ENCODE assay signal across 4 worm cellular contexts in genomic region chrX:7460516-7460915, ce11.
TF ChIP-seq lines count a peak whose summit lies in the region.

No protein-coding gene starts in this region.

TF ChIP-seq in whole organism, L2 larva, 48 proteins besides CTCF, POLR2A, EP300 and RAD21:
- peak; percentile 0 for TF ChIP-seq F13H6.1 (tag; optimal IDR thresholded peaks at IDR 0.05; lab: Kevin White, UChicago)
- peak in 1 of 2 experiments; percentile 11 for TF ChIP-seq lsy-2 (tag; optimal IDR thresholded peaks at IDR 0.05; lab: Kevin White, UChicago)
- peak; percentile 3 for TF ChIP-seq sma-9 (GFP tag; optimal IDR thresholded peaks at IDR 0.05; lab: Kevin White, UChicago)
- no peak for TF ChIP-seq sma-9 (tag; optimal IDR thresholded peaks at IDR 0.05; lab: Kevin White, UChicago)
- TF ChIP-seq mdl-1 (tag; optimal IDR thresholded peaks at IDR 0.05; lab: Kevin White, UChicago): no peak

TF ChIP-seq in whole organism, L4 larva, 104 proteins besides CTCF, POLR2A, EP300 and RAD21:
- no peak for TF ChIP-seq mep-1 (tag; optimal IDR thresholded peaks at IDR 0.05; lab: Kevin White, UChicago)
- TF ChIP-seq madf-5 (GFP tag; IDR thresholded peaks at IDR 0.05; lab: Robert Waterston, UW): no peak
- TF ChIP-seq ceh-82 (tag; optimal IDR thresholded peaks at IDR 0.05; lab: Kevin White, UChicago): no peak
- peak; percentile 24 for TF ChIP-seq aha-1 (tag; lab: Kevin White, UChicago)
- no peak for TF ChIP-seq tag-97 (GFP tag; IDR thresholded peaks at IDR 0.05; lab: Robert Waterston, UW)
- no peak for TF ChIP-seq nhr-10 (tag; optimal IDR thresholded peaks at IDR 0.05; lab: Kevin White, UChicago)
- no peak for TF ChIP-seq lin-15B (tag; optimal IDR thresholded peaks at IDR 0.05; lab: Kevin White, UChicago)
- peak; percentile 12 for TF ChIP-seq rbr-2 (tag; optimal IDR thresholded peaks at IDR 0.05; lab: Kevin White, UChicago)
- no peak for TF ChIP-seq ceh-32 (tag; optimal IDR thresholded peaks at IDR 0.05; lab: Kevin White, UChicago; ENCODE audit: poor library complexity)
- no peak for TF ChIP-seq madf-9 (GFP tag; conservative IDR thresholded peaks at IDR 0.05; lab: Robert Waterston, UW)
- 0 out of 2 replicates have a peak, but pooled peaks have one; percentile 21 for TF ChIP-seq egl-43 (GFP tag; IDR thresholded peaks at IDR 0.05; lab: Robert Waterston, UW)
- TF ChIP-seq hmg-1.1 (GFP tag; IDR thresholded peaks at IDR 0.05; lab: Robert Waterston, UW): 0 out of 2 replicates have a peak, but pooled peaks have one; percentile 6
- no peak for TF ChIP-seq zip-2 (tag; optimal IDR thresholded peaks at IDR 0.05; lab: Kevin White, UChicago)
- no peak for TF ChIP-seq mdl-1 (tag; optimal IDR thresholded peaks at IDR 0.05; lab: Kevin White, UChicago)
- no peak for TF ChIP-seq zfp-3 (GFP tag; conservative IDR thresholded peaks at IDR 0.05; lab: Robert Waterston, UW)
- TF ChIP-seq set-16 (GFP tag; IDR thresholded peaks at IDR 0.05; lab: Robert Waterston, UW): peak; percentile 49
- no peak for TF ChIP-seq ZK546.5 (tag; optimal IDR thresholded peaks at IDR 0.05; lab: Kevin White, UChicago)
- no peak for TF ChIP-seq cey-2 (tag; optimal IDR thresholded peaks at IDR 0.05; lab: Kevin White, UChicago; ENCODE audit: borderline replicate concordance, insufficient read depth)
- no peak for TF ChIP-seq pqm-1 (tag; optimal IDR thresholded peaks at IDR 0.05; lab: Kevin White, UChicago)

TF ChIP-seq in whole organism, late embryonic, 69 proteins besides CTCF, POLR2A, EP300 and RAD21 (continues in another document):
- no peak for TF ChIP-seq eyg-1 (tag; optimal IDR thresholded peaks at IDR 0.05; lab: Kevin White, UChicago)
- TF ChIP-seq ceh-34 (tag; optimal IDR thresholded peaks at IDR 0.05; lab: Kevin White, UChicago): peak; percentile 2
- no peak for TF ChIP-seq K02D7.2 (tag; optimal IDR thresholded peaks at IDR 0.05; lab: Kevin White, UChicago)
- TF ChIP-seq pag-3 (tag; optimal IDR thresholded peaks at IDR 0.05; lab: Kevin White, UChicago; ENCODE audit: borderline replicate concordance): no peak
- TF ChIP-seq T23F11.4 (GFP tag; optimal IDR thresholded peaks at IDR 0.05; lab: Kevin White, UChicago): no peak
- TF ChIP-seq ceh-48 (tag; optimal IDR thresholded peaks at IDR 0.05; lab: Kevin White, UChicago): no peak
- TF ChIP-seq unc-3 (GFP tag; conservative IDR thresholded peaks at IDR 0.05; lab: Robert Waterston, UW): no peak
- TF ChIP-seq unc-3 (tag; optimal IDR thresholded peaks at IDR 0.05; lab: Kevin White, UChicago): no peak
- TF ChIP-seq hlh-8 (tag; optimal IDR thresholded peaks at IDR 0.05; lab: Kevin White, UChicago): no peak
- TF ChIP-seq gmeb-2 (tag; optimal IDR thresholded peaks at IDR 0.05; lab: Kevin White, UChicago): no peak
- peak; percentile 93 for TF ChIP-seq nfya-1 (tag; optimal IDR thresholded peaks at IDR 0.05; lab: Kevin White, UChicago)
- no peak for TF ChIP-seq ceh-14 (tag; optimal IDR thresholded peaks at IDR 0.05; lab: Kevin White, UChicago)
- TF ChIP-seq Y22D7AL.16 (tag; optimal IDR thresholded peaks at IDR 0.05; lab: Kevin White, UChicago): no peak
- no peak for TF ChIP-seq hlh-15 (tag; optimal IDR thresholded peaks at IDR 0.05; lab: Kevin White, UChicago)
- TF ChIP-seq hlh-6 (tag; optimal IDR thresholded peaks at IDR 0.05; lab: Kevin White, UChicago): peak; percentile 19
- no peak for TF ChIP-seq dmd-4 (tag; optimal IDR thresholded peaks at IDR 0.05; lab: Kevin White, UChicago; ENCODE audit: borderline replicate concordance)
- no peak for TF ChIP-seq sox-2 (GFP tag; IDR thresholded peaks at IDR 0.05; lab: Robert Waterston, UW)
- no peak for TF ChIP-seq ceh-24 (tag; optimal IDR thresholded peaks at IDR 0.05; lab: Kevin White, UChicago)
- TF ChIP-seq ceh-6 (GFP tag; optimal IDR thresholded peaks at IDR 0.05; lab: Kevin White, UChicago): no peak
- no peak for TF ChIP-seq fkh-10 (GFP tag; optimal IDR thresholded peaks at IDR 0.05; lab: Kevin White, UChicago)
- TF ChIP-seq C08G9.2 (tag; optimal IDR thresholded peaks at IDR 0.05; lab: Kevin White, UChicago): no peak
- TF ChIP-seq lin-11 (tag; optimal IDR thresholded peaks at IDR 0.05; lab: Kevin White, UChicago): no peak
- TF ChIP-seq fkh-6 (tag; optimal IDR thresholded peaks at IDR 0.05; lab: Kevin White, UChicago): no peak
- peak; percentile 47 for TF ChIP-seq ref-2 (tag; optimal IDR thresholded peaks at IDR 0.05; lab: Kevin White, UChicago)
- TF ChIP-seq lim-6 (tag; optimal IDR thresholded peaks at IDR 0.05; lab: Kevin White, UChicago): no peak
- TF ChIP-seq unc-42 (tag; optimal IDR thresholded peaks at IDR 0.05; lab: Kevin White, UChicago): no peak
- TF ChIP-seq pqm-1 (tag; optimal IDR thresholded peaks at IDR 0.05; lab: Kevin White, UChicago): no peak
- no peak for TF ChIP-seq madf-2 (tag; optimal IDR thresholded peaks at IDR 0.05; lab: Kevin White, UChicago)
- no peak for TF ChIP-seq syd-9 (tag; optimal IDR thresholded peaks at IDR 0.05; lab: Kevin White, UChicago)
- no peak for TF ChIP-seq ceh-18 (tag; optimal IDR thresholded peaks at IDR 0.05; lab: Kevin White, UChicago)
- no peak for TF ChIP-seq ahr-1 (tag; optimal IDR thresholded peaks at IDR 0.05; lab: Kevin White, UChicago)
- TF ChIP-seq hlh-30 (tag; optimal IDR thresholded peaks at IDR 0.05; lab: Kevin White, UChicago; ENCODE audit: insufficient read depth): no peak
- TF ChIP-seq ceh-9 (tag; optimal IDR thresholded peaks at IDR 0.05; lab: Kevin White, UChicago): no peak
- TF ChIP-seq ztf-16 (tag; optimal IDR thresholded peaks at IDR 0.05; lab: Kevin White, UChicago): no peak
- no peak for TF ChIP-seq ceh-30 (tag; optimal IDR thresholded peaks at IDR 0.05; lab: Kevin White, UChicago)
- TF ChIP-seq sdc-2 (tag; optimal IDR thresholded peaks at IDR 0.05; lab: Kevin White, UChicago): no peak
- peak; percentile 67 for TF ChIP-seq ceh-31 (tag; optimal IDR thresholded peaks at IDR 0.05; lab: Kevin White, UChicago)

TF ChIP-seq in whole organism, mixed stage, embryonic, 35 proteins besides CTCF, POLR2A, EP300 and RAD21:
- TF ChIP-seq blmp-1 (tag; optimal IDR thresholded peaks at IDR 0.05; lab: Kevin White, UChicago) (no peak), lsy-2 (tag; optimal IDR thresholded peaks at IDR 0.05; lab: Kevin White, UChicago) (peak; percentile 61), drap-1 (GFP tag; optimal IDR thresholded peaks at IDR 0.05; lab: Kevin White, UChicago) (peak; percentile 24)
